Worm (Caenorhabditis elegans) whole organism, early embryonic: ENCODE data around the gene ubc-1.

Source experiments
- ceh-36 ChIP-seq: sonication (generic microtip); optimal IDR thresholded peaks from 2 replicates; lab custom pipeline; 2016; ENCODE audit warnings: missing genetic modification characterization, inconsistent platforms, missing compliant biosample characterization
- hmg-4 ChIP-seq: fragments of 200-800 bp; sonication (Bioruptor generic); optimal IDR thresholded peaks from 2 replicates; lab custom pipeline; 2018; ENCODE audit warnings: mild to moderate bottlenecking, missing genetic modification characterization, missing compliant biosample characterization
- hnd-1 ChIP-seq: sonication (generic microtip); optimal IDR thresholded peaks from 2 replicates; lab custom pipeline; 2016; ENCODE audit warnings: missing genetic modification characterization, missing compliant biosample characterization

DNA sequence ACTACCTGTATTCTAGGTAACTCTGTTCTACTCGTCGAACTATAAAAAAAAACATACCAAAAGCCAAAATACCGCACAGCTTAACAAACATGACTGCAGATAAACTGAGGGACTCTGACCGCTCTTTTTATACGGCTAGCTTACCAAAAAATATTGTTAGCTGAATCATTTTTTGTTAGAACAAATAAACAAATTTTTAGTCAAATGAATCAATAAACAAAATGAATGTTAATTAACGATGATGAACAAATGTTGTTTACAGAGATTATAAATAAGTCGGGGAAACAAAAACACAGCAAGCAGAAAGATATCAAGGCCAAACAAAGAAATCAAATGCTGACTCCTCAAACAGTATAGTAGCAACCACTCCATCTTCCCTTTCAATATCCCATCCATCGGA lies 39.2 kb upstream of the ubc-1 start, which contains the start of gene ilys-6:
- no peak for TF ChIP-seq hmg-4 (GFP tag; lab: Kevin White, UChicago)
- no peak for TF ChIP-seq ceh-36 (tag; lab: Kevin White, UChicago)
- TF ChIP-seq hnd-1 (tag; lab: Kevin White, UChicago), result no peak
